Worm (Caenorhabditis elegans) whole organism, late embryonic: ENCODE data around the gene sra-27.

Experiments used
- madf-2 ChIP-seq: sonication (generic microtip); optimal IDR thresholded peaks from 2 replicates; lab custom pipeline; 2017; ENCODE audit warnings: missing genetic modification characterization, missing compliant biosample characterization
- pha-4 ChIP-seq: fragments of 150-350 bp; optimal IDR thresholded peaks from 2 replicates; lab custom pipeline; 2018; ENCODE audit warnings: missing biosample characterization, missing genetic modification reagents, missing genetic modification characterization
- tbx-2 ChIP-seq: sonication (generic microtip); optimal IDR thresholded peaks from 2 replicates; lab custom pipeline; 2016; ENCODE audit warnings: missing genetic modification characterization, missing compliant biosample characterization
- tbx-7 ChIP-seq: sonication (generic microtip); optimal IDR thresholded peaks from 2 replicates; lab custom pipeline; 2016; ENCODE audit warnings: missing genotype, missing genetic modification characterization, missing compliant biosample characterization
- ttx-3 ChIP-seq: sonication (generic microtip); optimal IDR thresholded peaks from 2 replicates; lab custom pipeline; 2016; ENCODE audit warnings: missing genetic modification reagents, missing genetic modification characterization, missing compliant biosample characterization

- TF ChIP-seq tbx-2, result peak; percentile 39
- TF ChIP-seq tbx-7, result no peak
- TF ChIP-seq pha-4 (tag; lab: Kevin White, UChicago), result no peak
- no peak for TF ChIP-seq madf-2 (tag; lab: Kevin White, UChicago)
- peak; percentile 55 for TF ChIP-seq ttx-3 (tag; lab: Kevin White, UChicago)
Observed at ce11 chrII:6565077-6565476, 3.7 kb upstream of the sra-27 start, which contains the start of gene mpz-3.
